Worm (Caenorhabditis elegans) whole organism, L4 larva: ENCODE data around the gene C45G9.12.

ENCODE experiments used
- F49E8.2 ChIP-seq: sonication (generic microtip); optimal IDR thresholded peaks from 2 replicates; lab custom pipeline; 2016; ENCODE audit warnings: missing compliant biosample characterization, mild to moderate bottlenecking, missing genetic modification characterization, borderline replicate concordance
- R02D3.7 ChIP-seq: fragments of 150-350 bp; sonication (generic microtip); optimal IDR thresholded peaks from 3 replicates; lab custom pipeline; 2014; ENCODE audit warnings: missing biosample characterization, missing genetic modification characterization
- T26A8.4 ChIP-seq: fragments of 200-800 bp; sonication (Bioruptor generic); IDR thresholded peaks from 2 replicates; pipeline ENCODE4 v1.3.6; 2022; ENCODE audit warnings: missing genetic modification characterization, missing compliant biosample characterization
- Y48G9A.11 ChIP-seq: fragments of 200-800 bp; sonication (Bioruptor generic); IDR thresholded peaks from 2 replicates; pipeline ENCODE4 v1.3.6; 2022; ENCODE audit warnings: missing genetic modification reagents, missing genetic modification characterization, missing compliant biosample characterization
- Y5F2A.4 ChIP-seq: fragments of 200-800 bp; sonication (Bioruptor generic); optimal IDR thresholded peaks from 2 replicates; lab custom pipeline; 2018; ENCODE audit warnings: mild to moderate bottlenecking, missing genetic modification characterization, missing compliant biosample characterization
- aha-1 ChIP-seq: fragments of 150-350 bp; peaks from one replicate; lab custom pipeline; 2014; ENCODE audit warnings: missing biosample characterization, missing genetic modification characterization
- ceh-20 ChIP-seq: fragments of 200-800 bp; sonication (Bioruptor generic); IDR thresholded peaks from 2 replicates; pipeline ENCODE4 v1.3.6; 2022; ENCODE audit warnings: missing genetic modification reagents, missing genetic modification characterization, missing compliant biosample characterization
- ctbp-1 ChIP-seq: fragments of 200-800 bp; sonication (Bioruptor generic); IDR thresholded peaks from 2 replicates; pipeline ENCODE4 v1.3.6; 2022; ENCODE audit warnings: missing genetic modification reagents, missing genetic modification characterization, missing compliant biosample characterization
- dmd-8 ChIP-seq: fragments of 200-800 bp; sonication (Bioruptor generic); IDR thresholded peaks from 2 replicates; pipeline ENCODE4 v1.3.6; 2022; ENCODE audit warnings: missing genetic modification characterization, missing compliant biosample characterization
- dmd-9 ChIP-seq: fragments of 200-800 bp; sonication (Bioruptor generic); IDR thresholded peaks from 2 replicates; pipeline ENCODE4 v1.3.6; 2022; ENCODE audit warnings: missing genetic modification reagents, missing genetic modification characterization, missing compliant biosample characterization
- egl-43 ChIP-seq: fragments of 200-800 bp; sonication (Bioruptor generic); IDR thresholded peaks from 2 replicates; pipeline ENCODE4 v1.3.6; 2022; ENCODE audit warnings: missing genetic modification reagents, missing genetic modification characterization, missing compliant biosample characterization
- hif-1 ChIP-seq, 2 experiments: sonication (generic microtip); optimal IDR thresholded peaks; 2 replicates each; lab custom pipeline; 2016 to 2017; ENCODE audit warnings: missing compliant biosample characterization in 2 of 2, missing genetic modification characterization in 2 of 2, missing genetic modification reagents in 2 of 2, missing genotype in 2 of 2, mild to moderate bottlenecking in 1 of 2
- hlh-30 ChIP-seq: sonication (generic microtip); optimal IDR thresholded peaks from 2 replicates; lab custom pipeline; 2017; ENCODE audit warnings: antibody characterized with exemption, mild to moderate bottlenecking, missing genetic modification characterization, missing compliant biosample characterization; ENCODE audit not compliant: insufficient read depth
- lin-29 ChIP-seq: fragments of 200-800 bp; sonication (Bioruptor generic); IDR thresholded peaks from 2 replicates; pipeline ENCODE4 v1.3.6; 2022; ENCODE audit warnings: missing genetic modification reagents, missing genetic modification characterization, missing compliant biosample characterization
- lin-38 ChIP-seq: fragments of 200-800 bp; sonication (Bioruptor generic); IDR thresholded peaks from 2 replicates; pipeline ENCODE4 v1.3.6; 2022; ENCODE audit warnings: missing genetic modification reagents, missing genetic modification characterization, missing compliant biosample characterization
- lin-39 ChIP-seq: fragments of 150-350 bp; optimal IDR thresholded peaks from 2 replicates; lab custom pipeline; 2014; ENCODE audit warnings: missing biosample characterization, missing genetic modification reagents, missing genetic modification characterization
- lir-3 ChIP-seq: sonication (generic microtip); optimal IDR thresholded peaks from 2 replicates; lab custom pipeline; 2016; ENCODE audit warnings: mild to moderate bottlenecking, missing genetic modification characterization, missing compliant biosample characterization
- madf-9 ChIP-seq: fragments of 200-800 bp; sonication (Bioruptor generic); conservative IDR thresholded peaks from 2 replicates; pipeline ENCODE4 v1.3.6; 2022; ENCODE audit warnings: missing genetic modification reagents, missing genetic modification characterization, missing compliant biosample characterization
- mdl-1 ChIP-seq, 2 experiments: fragments of 150-350 bp in 1 of 2; sonication (generic microtip) in 1 of 2; optimal IDR thresholded peaks; 2 replicates each; lab custom pipeline; 2014 to 2017; ENCODE audit warnings: missing biosample characterization in 2 of 2, missing genetic modification characterization in 2 of 2
- mxl-2 ChIP-seq: fragments of 200-800 bp; sonication (Bioruptor generic); conservative IDR thresholded peaks from 2 replicates; pipeline ENCODE4 v1.3.6; 2022; ENCODE audit warnings: missing genetic modification reagents, missing genetic modification characterization, missing compliant biosample characterization
- nhr-11 ChIP-seq: fragments of 150-350 bp; optimal IDR thresholded peaks from 2 replicates; lab custom pipeline; 2014; ENCODE audit warnings: missing biosample characterization, missing genetic modification characterization
- nhr-28 ChIP-seq: fragments of 150-350 bp; optimal IDR thresholded peaks from 2 replicates; lab custom pipeline; 2014; ENCODE audit warnings: missing biosample characterization, missing genetic modification characterization
- zfp-2 ChIP-seq: sonication (generic microtip); optimal IDR thresholded peaks from 2 replicates; lab custom pipeline; 2016; ENCODE audit warnings: mild to moderate bottlenecking, missing genetic modification characterization, missing compliant biosample characterization

C45G9.12 gene

ce11 chrIII:5023642-5024041 is 47.8 kb downstream of the C45G9.12 start:
- peak; percentile 92 for TF ChIP-seq aha-1 (tag; lab: Kevin White, UChicago)
- no peak for TF ChIP-seq lir-3 (tag; lab: Kevin White, UChicago)
- no peak for TF ChIP-seq lin-38 (GFP tag; lab: Robert Waterston, UW)
- no peak for TF ChIP-seq mxl-2 (GFP tag; lab: Robert Waterston, UW)
- TF ChIP-seq madf-9 (GFP tag; lab: Robert Waterston, UW): no peak
- TF ChIP-seq hlh-30 (tag; lab: Kevin White, UChicago): no peak

DNA sequence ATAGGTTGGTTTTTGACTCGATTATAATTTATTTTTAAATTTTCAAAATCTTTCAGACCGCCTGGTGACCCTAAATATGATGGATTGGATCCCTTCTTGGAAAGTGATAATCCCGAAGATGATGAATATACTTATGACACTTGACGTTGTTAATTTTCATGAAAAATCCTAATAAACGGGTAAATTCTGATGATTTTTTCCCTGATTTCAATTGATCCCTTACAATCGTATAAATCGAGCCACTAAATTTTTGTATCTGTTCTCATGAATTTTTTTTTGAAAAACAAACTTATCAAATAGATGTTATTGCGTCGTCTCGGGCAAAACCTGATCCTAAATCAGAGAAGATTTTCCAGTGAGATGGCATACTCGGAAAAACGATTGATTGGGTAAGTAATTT is 48.4 kb downstream of the C45G9.12 start, which contains the start of gene R144.13:
Gene R144.13, plus strand, starts transcription at position 301 of the 400 bp plus-strand sequence.
- TF ChIP-seq ctbp-1 (GFP tag; lab: Robert Waterston, UW) (no peak), aha-1 (tag; lab: Kevin White, UChicago) (peak; percentile 19)
- TF ChIP-seq, all 104 proteins: peak for 1

ce11 chrIII:5021689-5022088 is 49.7 kb downstream of the C45G9.12 start, which contains the start of gene R144.3:
R144.3 (plus strand) TSS chrIII:5021989.
- TF ChIP-seq Y5F2A.4 (no peak), lin-29 (GFP tag; lab: Robert Waterston, UW) (no peak), dmd-9 (GFP tag; lab: Robert Waterston, UW) (no peak), hif-1 (tag; optimal IDR thresholded peaks at IDR 0.05; lab: Kevin White, UChicago) (no peak), ceh-20 (GFP tag; lab: Robert Waterston, UW) (no peak), egl-43 (GFP tag; lab: Robert Waterston, UW) (no peak), T26A8.4 (GFP tag; lab: Robert Waterston, UW) (no peak), R02D3.7 (tag; lab: Kevin White, UChicago) (no peak), Y48G9A.11 (GFP tag; lab: Robert Waterston, UW) (no peak), F49E8.2 (tag; lab: Kevin White, UChicago) (no peak), nhr-11 (tag; lab: Kevin White, UChicago) (no peak), dmd-8 (GFP tag; lab: Robert Waterston, UW) (no peak), mdl-1 (tag; optimal IDR thresholded peaks at IDR 0.05; lab: Kevin White, UChicago) (no peak), lin-39 (tag; lab: Kevin White, UChicago) (no peak), nhr-28 (tag; lab: Kevin White, UChicago) (no peak)

ce11 chrIII:5020924-5021323 is 50.5 kb downstream of the C45G9.12 start, which contains the start of gene mdt-11:
mdt-11 (plus strand) TSS chrIII:5021224.
- TF ChIP-seq aha-1 (tag; lab: Kevin White, UChicago) (peak; percentile 55), zfp-2 (tag; lab: Kevin White, UChicago) (no peak)
